Worm (Caenorhabditis elegans) whole organism, mixed stage, embryonic: ENCODE measurements around the gene T22B2.3.

Experiments used
- bed-3 ChIP-seq: fragments of 200-800 bp; sonication (Bioruptor generic); optimal IDR thresholded peaks from 3 replicates; lab custom pipeline; 2018; ENCODE audit warnings: mild to moderate bottlenecking, missing genetic modification characterization, moderate library complexity, missing compliant biosample characterization
- ces-1 ChIP-seq: fragments of 150-350 bp; optimal IDR thresholded peaks from 2 replicates; lab custom pipeline; 2014; ENCODE audit warnings: missing biosample characterization, missing genetic modification reagents, missing genetic modification characterization
- elt-1 ChIP-seq: sonication (generic microtip); optimal IDR thresholded peaks from 2 replicates; lab custom pipeline; 2017; ENCODE audit warnings: missing genetic modification characterization, mild to moderate bottlenecking, missing compliant biosample characterization, antibody characterized with exemption, moderate library complexity, borderline replicate concordance; ENCODE audit not compliant: insufficient read depth
- mep-1 ChIP-seq: fragments of 150-350 bp; optimal IDR thresholded peaks from 2 replicates; lab custom pipeline; 2017; ENCODE audit warnings: missing biosample characterization, missing genetic modification reagents, missing genetic modification characterization, inconsistent platforms
- nhr-237 ChIP-seq: fragments of 150-350 bp; optimal IDR thresholded peaks from 2 replicates; lab custom pipeline; 2014; ENCODE audit warnings: missing biosample characterization, missing genetic modification characterization
- nhr-28 ChIP-seq: fragments of 150-350 bp; optimal IDR thresholded peaks from 2 replicates; lab custom pipeline; 2014; ENCODE audit warnings: missing biosample characterization, missing genetic modification characterization
- pha-4 ChIP-seq: fragments of 150-350 bp; optimal IDR thresholded peaks from 2 replicates; lab custom pipeline; 2018; ENCODE audit warnings: missing biosample characterization, missing genetic modification reagents, missing genetic modification characterization
- snpc-4 ChIP-seq: fragments of 150-350 bp; optimal IDR thresholded peaks from 2 replicates; lab custom pipeline; 2014; ENCODE audit warnings: missing biosample characterization, missing genetic modification characterization
- unc-120 ChIP-seq: sonication (generic microtip); optimal IDR thresholded peaks from 2 replicates; lab custom pipeline; 2017; ENCODE audit warnings: missing genetic modification characterization, missing compliant biosample characterization; ENCODE audit not compliant: poor library complexity, severe bottlenecking
- unc-39 ChIP-seq: fragments of 150-350 bp; optimal IDR thresholded peaks from 2 replicates; lab custom pipeline; 2014; ENCODE audit warnings: missing biosample characterization, missing genetic modification characterization
- unc-62 ChIP-seq: fragments of 150-350 bp; optimal IDR thresholded peaks from 2 replicates; lab custom pipeline; 2014; ENCODE audit warnings: missing biosample characterization, missing genetic modification reagents, missing genetic modification characterization

ce11 chrX:3958252-3958651 is 41.1 kb downstream of the T22B2.3 start, which contains the start of gene lin-18:
- TF ChIP-seq bed-3 (GFP tag; lab: Kevin White, UChicago) (no peak), snpc-4 (tag; lab: Kevin White, UChicago) (no peak), nhr-237 (tag; lab: Kevin White, UChicago) (no peak), unc-62 (no peak), elt-1 (tag; lab: Kevin White, UChicago) (no peak), mep-1 (tag; lab: Kevin White, UChicago) (no peak), nhr-28 (no peak), pha-4 (tag; lab: Kevin White, UChicago) (no peak), unc-39 (no peak), unc-120 (no peak), ces-1 (GFP tag; lab: Kevin White, UChicago) (no peak)
